Worm (Caenorhabditis elegans) whole organism, L1 larva: Measurements from ENCODE around the gene T19H5.7.

Experiments used
- C16A3.4 ChIP-seq: fragments of 150-350 bp; optimal IDR thresholded peaks from 2 replicates; lab custom pipeline; 2014; ENCODE audit warnings: missing biosample characterization, missing genetic modification characterization
- F16B12.6 ChIP-seq: fragments of 150-350 bp; optimal IDR thresholded peaks from 2 replicates; lab custom pipeline; 2014; ENCODE audit warnings: missing biosample characterization, missing genetic modification characterization
- ceh-8 ChIP-seq: fragments of 200-800 bp; sonication (Bioruptor generic); optimal IDR thresholded peaks from 2 replicates; lab custom pipeline; 2018; ENCODE audit warnings: mild to moderate bottlenecking, missing genetic modification characterization, moderate library complexity, missing compliant biosample characterization
- ceh-82 ChIP-seq, 3 experiments: fragments of 150-350 bp in 1 of 3; sonication (generic microtip) in 2 of 3; optimal IDR thresholded peaks; 2 replicates each; lab custom pipeline; 2014 to 2017; ENCODE audit warnings: missing biosample characterization in 3 of 3, missing genetic modification characterization in 3 of 3
- ceh-88 ChIP-seq: fragments of 200-800 bp; sonication (Bioruptor generic); IDR thresholded peaks from 2 replicates; pipeline ENCODE4 v1.3.6; 2022; ENCODE audit warnings: missing genetic modification characterization, missing compliant biosample characterization
- ceh-90 ChIP-seq: sonication (generic microtip); optimal IDR thresholded peaks from 2 replicates; lab custom pipeline; 2016; ENCODE audit warnings: missing genetic modification characterization, missing compliant biosample characterization
- efl-1 ChIP-seq, 4 experiments: fragments of 150-350 bp; optimal IDR thresholded peaks in 3 of 4; peaks in 1 of 4; 1 replicate in 1 of 4; 2 replicates in 3 of 4; lab custom pipeline; 2014; ENCODE audit warnings: missing biosample characterization in 2 of 4, missing genetic modification characterization in 2 of 4, missing genetic modification reagents in 2 of 4
- egl-13 ChIP-seq: sonication (generic microtip); optimal IDR thresholded peaks from 2 replicates; lab custom pipeline; 2016; ENCODE audit warnings: missing genotype, missing genetic modification reagents, missing genetic modification characterization, missing compliant biosample characterization
- elt-2 ChIP-seq: sonication (generic microtip); optimal IDR thresholded peaks from 2 replicates; lab custom pipeline; 2016; ENCODE audit warnings: missing genetic modification characterization, mild to moderate bottlenecking, inconsistent platforms, missing compliant biosample characterization, missing genetic modification reagents
- elt-3 ChIP-seq, 6 experiments: fragments of 150-350 bp in 1 of 6; sonication (generic microtip); optimal IDR thresholded peaks; 2 replicates each; lab custom pipeline; 2017 to 2018; ENCODE audit warnings: missing biosample characterization in 6 of 6, missing genetic modification characterization in 6 of 6, inconsistent platforms in 1 of 6
- fkh-10 ChIP-seq: sonication (generic microtip); optimal IDR thresholded peaks from 2 replicates; lab custom pipeline; 2017; ENCODE audit warnings: missing biosample characterization, missing genetic modification reagents, missing genetic modification characterization
- hlh-4 ChIP-seq: sonication (generic microtip); optimal IDR thresholded peaks from 2 replicates; lab custom pipeline; 2016; ENCODE audit warnings: mild to moderate bottlenecking, missing genetic modification characterization, missing compliant biosample characterization
- irx-1 ChIP-seq: sonication (generic microtip); optimal IDR thresholded peaks from 2 replicates; lab custom pipeline; 2016; ENCODE audit warnings: missing genetic modification characterization, missing compliant biosample characterization
- isw-1 ChIP-seq: fragments of 200-800 bp; sonication (Bioruptor generic); IDR thresholded peaks from 2 replicates; pipeline ENCODE4 v1.3.6; 2022; ENCODE audit warnings: missing genetic modification characterization, missing compliant biosample characterization
- lin-13 ChIP-seq: fragments of 150-350 bp; optimal IDR thresholded peaks from 2 replicates; lab custom pipeline; 2014; ENCODE audit warnings: missing biosample characterization, missing genetic modification reagents, missing genetic modification characterization
- lin-14 ChIP-seq: fragments of 200-800 bp; sonication (Bioruptor generic); optimal IDR thresholded peaks from 2 replicates; lab custom pipeline; 2018; ENCODE audit warnings: mild to moderate bottlenecking, missing genetic modification characterization, moderate library complexity, missing compliant biosample characterization
- lir-3 ChIP-seq: sonication (generic microtip); optimal IDR thresholded peaks from 2 replicates; lab custom pipeline; 2016; ENCODE audit warnings: mild to moderate bottlenecking, missing genetic modification characterization, moderate library complexity, missing compliant biosample characterization; ENCODE audit not compliant: poor library complexity
- mab-9 ChIP-seq: fragments of 200-800 bp; sonication (Bioruptor generic); IDR thresholded peaks from 2 replicates; pipeline ENCODE4 v1.3.6; 2022; ENCODE audit warnings: missing genetic modification reagents, missing genetic modification characterization, missing compliant biosample characterization
- mef-2 ChIP-seq: fragments of 150-350 bp; optimal IDR thresholded peaks from 2 replicates; lab custom pipeline; 2014; ENCODE audit warnings: missing biosample characterization, missing genetic modification characterization
- mep-1 ChIP-seq: fragments of 150-350 bp; optimal IDR thresholded peaks from 2 replicates; lab custom pipeline; 2014; ENCODE audit warnings: missing biosample characterization, missing genetic modification characterization
- nhr-12 ChIP-seq: sonication (generic microtip); optimal IDR thresholded peaks from 2 replicates; lab custom pipeline; 2017; ENCODE audit warnings: missing biosample characterization, missing genetic modification characterization
- nhr-20 ChIP-seq: sonication (generic microtip); optimal IDR thresholded peaks from 2 replicates; lab custom pipeline; 2016; ENCODE audit warnings: mild to moderate bottlenecking, missing genetic modification characterization, missing compliant biosample characterization
- nhr-47 ChIP-seq: sonication (generic microtip); optimal IDR thresholded peaks from 2 replicates; lab custom pipeline; 2016; ENCODE audit warnings: mild to moderate bottlenecking, missing genetic modification characterization, moderate library complexity, missing compliant biosample characterization
- nhr-84 ChIP-seq: sonication (generic microtip); optimal IDR thresholded peaks from 2 replicates; lab custom pipeline; 2017; ENCODE audit warnings: missing biosample characterization, missing genetic modification characterization
- nhr-85 ChIP-seq: sonication (generic microtip); peaks from one replicate; lab custom pipeline; 2016; ENCODE audit warnings: missing genetic modification characterization, inconsistent platforms, missing compliant biosample characterization
- pag-3 ChIP-seq: sonication (generic microtip); optimal IDR thresholded peaks from 2 replicates; lab custom pipeline; 2017; ENCODE audit warnings: missing genetic modification characterization, mild to moderate bottlenecking, missing compliant biosample characterization, antibody characterized with exemption, borderline replicate concordance; ENCODE audit not compliant: insufficient read depth
- pax-3 ChIP-seq: fragments of 200-800 bp; sonication (Bioruptor generic); optimal IDR thresholded peaks from 2 replicates; lab custom pipeline; 2018; ENCODE audit warnings: mild to moderate bottlenecking, missing genetic modification characterization, moderate library complexity, missing compliant biosample characterization
- pqm-1 ChIP-seq: sonication (generic microtip); optimal IDR thresholded peaks from 3 replicates; lab custom pipeline; 2017; ENCODE audit warnings: missing biosample characterization, missing genetic modification characterization
- rnt-1 ChIP-seq: sonication (generic microtip); optimal IDR thresholded peaks from 2 replicates; lab custom pipeline; 2016; ENCODE audit warnings: mild to moderate bottlenecking, missing genetic modification characterization, moderate library complexity, missing compliant biosample characterization
- skn-1 ChIP-seq: fragments of 150-350 bp; optimal IDR thresholded peaks from 2 replicates; lab custom pipeline; 2014; ENCODE audit warnings: missing biosample characterization, missing genetic modification characterization
- swsn-7 ChIP-seq: sonication (generic microtip); optimal IDR thresholded peaks from 2 replicates; lab custom pipeline; 2016; ENCODE audit warnings: missing genetic modification characterization, missing compliant biosample characterization
- tlp-1 ChIP-seq: fragments of 150-350 bp; optimal IDR thresholded peaks from 2 replicates; lab custom pipeline; 2014; ENCODE audit warnings: missing biosample characterization, missing genetic modification characterization
- unc-130 ChIP-seq: fragments of 150-350 bp; optimal IDR thresholded peaks from 2 replicates; lab custom pipeline; 2017; ENCODE audit warnings: missing biosample characterization, missing genetic modification characterization, inconsistent platforms
- unc-62 ChIP-seq: fragments of 150-350 bp; optimal IDR thresholded peaks from 2 replicates; lab custom pipeline; 2014; ENCODE audit warnings: missing biosample characterization, missing genetic modification reagents, missing genetic modification characterization
- unc-98 ChIP-seq: fragments of 200-800 bp; sonication (Bioruptor generic); IDR thresholded peaks from 2 replicates; pipeline ENCODE4 v1.3.6; 2022; ENCODE audit warnings: missing genetic modification characterization, missing compliant biosample characterization
- xbp-1 ChIP-seq: sonication (generic microtip); optimal IDR thresholded peaks from 2 replicates; lab custom pipeline; 2016; ENCODE audit warnings: missing genetic modification characterization, missing compliant biosample characterization
- zag-1 ChIP-seq: fragments of 150-350 bp; optimal IDR thresholded peaks from 2 replicates; lab custom pipeline; 2014; ENCODE audit warnings: missing biosample characterization, missing genetic modification characterization
- zip-4 ChIP-seq: fragments of 200-800 bp; sonication (Bioruptor generic); optimal IDR thresholded peaks from 2 replicates; lab custom pipeline; 2018; ENCODE audit warnings: mild to moderate bottlenecking, missing genetic modification characterization, moderate library complexity, missing compliant biosample characterization
- ztf-11 ChIP-seq, 2 experiments: sonication (generic microtip); optimal IDR thresholded peaks; 2 replicates each; lab custom pipeline; 2016 to 2017; ENCODE audit warnings: missing genetic modification characterization in 2 of 2, missing biosample characterization in 1 of 2, missing compliant biosample characterization in 1 of 2

T19H5.7 gene

ce11 chrII:9481427-9481826, 1.5 kb upstream of the T19H5.7 start (continued):
- TF ChIP-seq pag-3 (tag; lab: Kevin White, UChicago), result no peak
- no peak for TF ChIP-seq nhr-85
- peak in 1 of 2 experiments; percentile 18 for TF ChIP-seq efl-1 (optimal IDR thresholded peaks at IDR 0.05; lab: Kevin White, UChicago)
- TF ChIP-seq efl-1 (GFP tag; optimal IDR thresholded peaks at IDR 0.05 in 1 of 2; lab: Kevin White, UChicago), result no peak
- no peak for TF ChIP-seq pqm-1 (tag; lab: Kevin White, UChicago)
- no peak for TF ChIP-seq xbp-1 (tag; lab: Kevin White, UChicago)
- no peak for TF ChIP-seq F16B12.6 (tag; lab: Kevin White, UChicago)
- TF ChIP-seq elt-2, result no peak
- no peak for TF ChIP-seq irx-1
- no peak for TF ChIP-seq skn-1 (tag; lab: Kevin White, UChicago)
- no peak for TF ChIP-seq zag-1
- TF ChIP-seq mab-9 (GFP tag; lab: Robert Waterston, UW), result no peak
- TF ChIP-seq, all 84 proteins: peak for 11

- TF ChIP-seq rnt-1 (tag; lab: Kevin White, UChicago), result no peak
- no peak for TF ChIP-seq mef-2 (tag; lab: Kevin White, UChicago)
- no peak for TF ChIP-seq mep-1 (tag; lab: Kevin White, UChicago)
- TF ChIP-seq elt-2, result no peak
- no peak for TF ChIP-seq xbp-1 (tag; lab: Kevin White, UChicago)
- no peak for TF ChIP-seq unc-98 (GFP tag; lab: Robert Waterston, UW)
- no peak for TF ChIP-seq hlh-4 (tag; lab: Kevin White, UChicago)
- no peak for TF ChIP-seq pag-3 (tag; lab: Kevin White, UChicago)
- TF ChIP-seq egl-13 (tag; lab: Kevin White, UChicago), result no peak
- no peak for TF ChIP-seq zip-4 (GFP tag; lab: Kevin White, UChicago)
Measured at ce11 chrII:9477567-9477966, 2.3 kb downstream of the T19H5.7 start, which contains the start of gene chil-27. Gene chil-27 (plus strand): TSS chrII:9477867.

ce11 chrII:9474367-9475105, 5.4 kb downstream of the T19H5.7 start, which contains the start of the genes chil-25 and chil-26:
Gene chil-25 (minus strand): TSS chrII:9474467.
Gene chil-26 (plus strand): TSS chrII:9475055.
- TF ChIP-seq ceh-82 (tag; optimal IDR thresholded peaks at IDR 0.05; lab: Kevin White, UChicago) (no peak), pax-3 (no peak), tlp-1 (tag; lab: Kevin White, UChicago) (no peak), lin-13 (GFP tag; lab: Kevin White, UChicago) (no peak), unc-130 (tag; lab: Kevin White, UChicago) (no peak), ceh-90 (tag; lab: Kevin White, UChicago) (no peak), swsn-7 (tag; lab: Kevin White, UChicago) (no peak), nhr-12 (tag; lab: Kevin White, UChicago) (no peak), ceh-8 (GFP tag; lab: Kevin White, UChicago) (no peak), nhr-85 (no peak)

DNA sequence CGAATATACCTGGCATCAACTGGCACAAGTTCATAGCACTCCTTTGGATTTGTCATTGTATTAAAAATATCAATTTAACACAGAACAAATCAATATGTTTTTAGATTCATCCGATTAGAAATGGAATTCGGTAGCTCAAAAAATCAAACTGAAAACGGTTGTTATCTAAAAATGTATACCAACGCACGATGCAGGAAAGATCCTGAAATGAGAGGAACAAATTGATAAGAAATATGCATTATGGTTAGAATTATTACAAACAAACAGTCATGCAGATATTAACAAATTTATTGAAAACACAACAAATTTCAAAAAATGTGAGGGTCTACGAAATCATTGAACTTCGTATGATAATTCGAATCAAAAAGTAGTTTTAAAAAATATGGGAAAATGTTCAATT, 9.9 kb downstream of the T19H5.7 start, which contains the start of gene T19H5.6:
TSS of gene T19H5.6 (minus strand) at position 195 of the 400 bp plus-strand sequence.
- TF ChIP-seq lin-14 (GFP tag; lab: Kevin White, UChicago) (no peak), elt-2 (peak; percentile 48), ceh-88 (no peak), fkh-10 (GFP tag; lab: Kevin White, UChicago) (no peak)

ce11 chrII:9468414-9468813, 11.5 kb downstream of the T19H5.7 start, which contains the start of gene chil-23:
Gene chil-23 (minus strand): TSS chrII:9468611.
- TF ChIP-seq nhr-84 (tag; lab: Kevin White, UChicago) (no peak), C16A3.4 (no peak), ztf-11 (tag; optimal IDR thresholded peaks at IDR 0.05; lab: Kevin White, UChicago) (no peak), nhr-20 (peak; percentile 17), rnt-1 (tag; lab: Kevin White, UChicago) (no peak), isw-1 (GFP tag; lab: Robert Waterston, UW) (no peak), nhr-47 (no peak), elt-2 (peak; percentile 95), elt-3 (tag; optimal IDR thresholded peaks at IDR 0.05; lab: Kevin White, UChicago) (no peak), lir-3 (tag; lab: Kevin White, UChicago) (no peak), unc-62 (GFP tag; lab: Kevin White, UChicago) (no peak), unc-98 (GFP tag; lab: Robert Waterston, UW) (no peak)
- TF ChIP-seq, all 84 proteins: peak for 2
